Fruit fly (Drosophila melanogaster): ENCODE results near the gene CG32407.
A peak's percentile ranks its signal among the peaks of the same experiment; 100 is the strongest.

CG32407 gene

dm6 chr3L:5881310-5882208 lies 40.3 kb upstream of the CG32407 start (continued):
- TF ChIP-seq CG9215 (GFP tag; IDR thresholded peaks at IDR 0.05) (no peak), klu (GFP tag; IDR thresholded peaks at IDR 0.05) (no peak), Doc2 (GFP tag; IDR thresholded peaks at IDR 0.05) (no peak), CG4820 (GFP tag; optimal IDR thresholded peaks at IDR 0.05) (no peak), Drgx (GFP tag; IDR thresholded peaks at IDR 0.05) (no peak), zfh2 (GFP tag; optimal IDR thresholded peaks at IDR 0.05) (no peak), CG14441 (GFP tag; IDR thresholded peaks at IDR 0.05) (no peak), Tbp (GFP tag; optimal IDR thresholded peaks at IDR 0.05) (no peak), hth (optimal IDR thresholded peaks at IDR 0.05) (no peak), CG1233 (GFP tag; optimal IDR thresholded peaks at IDR 0.05) (no peak), Nf-YA (GFP tag; IDR thresholded peaks at IDR 0.05) (no peak), CG14667 (GFP tag; IDR thresholded peaks at IDR 0.05) (no peak), pzg (GFP tag; optimal IDR thresholded peaks at IDR 0.05) (no peak), cwo (GFP tag; optimal IDR thresholded peaks at IDR 0.05) (no peak), Abd-B (GFP tag; optimal IDR thresholded peaks at IDR 0.05) (peak; percentile 49), CG7839 (tag; optimal IDR thresholded peaks at IDR 0.05) (peak; percentile 84), Gug (GFP tag; IDR thresholded peaks at IDR 0.05) (no peak), HLH3B (GFP tag; IDR thresholded peaks at IDR 0.05) (peak; percentile 27; the same call in 1 of the 2 replicates), Ssrp (tag; optimal IDR thresholded peaks at IDR 0.05) (peak; percentile 65), zfh1 (GFP tag; IDR thresholded peaks at IDR 0.05) (no peak), CG32767 (GFP tag; IDR thresholded peaks at IDR 0.05) (peak; percentile 62; the same call in 1 of the 2 replicates), chm (GFP tag; IDR thresholded peaks at IDR 0.05) (peak; percentile 53; the same call in 1 of the 2 replicates), Rx (GFP tag; IDR thresholded peaks at IDR 0.05) (no peak), caup (GFP tag; optimal IDR thresholded peaks at IDR 0.05; ENCODE audit: severe bottlenecking) (no peak), CG6689 (GFP tag; IDR thresholded peaks at IDR 0.05) (no peak), CG3065 (GFP tag; optimal IDR thresholded peaks at IDR 0.05) (peak; percentile 12), dimm (GFP tag; IDR thresholded peaks at IDR 0.05) (no peak), Sox100B (GFP tag; optimal IDR thresholded peaks at IDR 0.05) (no peak), CG17829 (tag; optimal IDR thresholded peaks at IDR 0.05) (no peak), Fer1 (GFP tag; optimal IDR thresholded peaks at IDR 0.05) (no peak), CG9876 (GFP tag; optimal IDR thresholded peaks at IDR 0.05) (no peak), gro (GFP tag; optimal IDR thresholded peaks at IDR 0.05) (no peak), CG30431 (GFP tag; optimal IDR thresholded peaks at IDR 0.05) (peak; percentile 51), Oli (tag; optimal IDR thresholded peaks at IDR 0.05) (peak; percentile 71), CG2199 (GFP tag; IDR thresholded peaks at IDR 0.05) (no peak), nerfin-2 (GFP tag; IDR thresholded peaks at IDR 0.05; ENCODE audit: partially characterized antibody) (no peak), hb (GFP tag; IDR thresholded peaks at IDR 0.05; ENCODE audit: partially characterized antibody) (no peak), E2f2 (GFP tag; IDR thresholded peaks at IDR 0.05) (peak; percentile 53; the same call in 1 of the 2 replicates), tx (GFP tag; optimal IDR thresholded peaks at IDR 0.05) (peak; percentile 3), crc (GFP tag; optimal IDR thresholded peaks at IDR 0.05) (peak; percentile 36), tio (GFP tag; optimal IDR thresholded peaks at IDR 0.05) (peak; percentile 47), z (GFP tag; IDR thresholded peaks at IDR 0.05) (no peak), dati (GFP tag; IDR thresholded peaks at IDR 0.05) (no peak), pum (GFP tag; optimal IDR thresholded peaks at IDR 0.05) (no peak), kah (GFP tag; optimal IDR thresholded peaks at IDR 0.05) (no peak), E2f1 (GFP tag; IDR thresholded peaks at IDR 0.05) (no peak), ewg (GFP tag; optimal IDR thresholded peaks at IDR 0.05) (peak; percentile 37), CG18011 (GFP tag; optimal IDR thresholded peaks at IDR 0.05) (no peak), repo (GFP tag; optimal IDR thresholded peaks at IDR 0.05) (no peak), trh (GFP tag; optimal IDR thresholded peaks at IDR 0.05) (peak; percentile 7), ftz-f1 (GFP tag; optimal IDR thresholded peaks at IDR 0.05) (no peak)

Measured in whole organism, embryonic.